Fruit fly (Drosophila melanogaster) whole organism, wandering third instar larva: Measurements from ENCODE around the gene Fam92.

Source experiments
- CG32264 ChIP-seq: fragments of 200-800 bp; sonication (Bioruptor generic); optimal IDR thresholded peaks from 2 replicates; lab custom pipeline; 2016; ENCODE audit warnings: missing biosample characterization, missing genetic modification characterization
- Dif ChIP-seq: fragments of 200-275, 200-300 bp; sonication (Bioruptor generic); optimal IDR thresholded peaks from 2 replicates; lab custom pipeline; 2018; ENCODE audit warnings: missing biosample characterization, missing genetic modification characterization; ENCODE audit not compliant: partially characterized antibody
- Hr78 ChIP-seq: fragments of >200 bp; optimal IDR thresholded peaks from 2 replicates; lab custom pipeline; 2017; ENCODE audit warnings: missing biosample characterization, missing genetic modification characterization
- Myc ChIP-seq: fragments of >200 bp; optimal IDR thresholded peaks from 2 replicates; lab custom pipeline; 2017
- h ChIP-seq: fragments of 200-800 bp; sonication (Bioruptor generic); optimal IDR thresholded peaks from 3 replicates; lab custom pipeline; 2016; ENCODE audit warnings: missing biosample characterization, mild to moderate bottlenecking, missing genetic modification characterization
- usp ChIP-seq: fragments of >200 bp; optimal IDR thresholded peaks from 2 replicates; lab custom pipeline; 2017; ENCODE audit warnings: missing biosample characterization, missing genetic modification characterization

dm6 chr2L:12455750-12456149, 31.0 kb downstream of the Fam92 start:
- TF ChIP-seq Hr78 (GFP tag; lab: Kevin White, UChicago) (no peak), Myc (no peak), Dif (GFP tag; lab: Kevin White, UChicago) (no peak), CG32264 (GFP tag; lab: Kevin White, UChicago) (no peak), usp (GFP tag; lab: Kevin White, UChicago) (no peak), h (GFP tag; lab: Kevin White, UChicago) (no peak)
